Fruit fly (Drosophila melanogaster): ENCODE measurements around the gene eIF3g1.
A peak's percentile ranks its signal among the peaks of the same experiment; 100 is the strongest.

The eIF3g1 gene

dm6 chrX:2593753-2594096, 16.4 kb downstream of the eIF3g1 start (continued):
- TF ChIP-seq ERR (GFP tag; optimal IDR thresholded peaks at IDR 0.05) (peak; percentile 93), Dll (GFP tag; IDR thresholded peaks at IDR 0.05; ENCODE audit: partially characterized antibody) (no peak), CG17912 (GFP tag; optimal IDR thresholded peaks at IDR 0.05) (no peak), CG2678 (tag; optimal IDR thresholded peaks at IDR 0.05) (peak; percentile 94), tna (GFP tag; IDR thresholded peaks at IDR 0.05; ENCODE audit: partially characterized antibody) (no peak), unc-4 (GFP tag; IDR thresholded peaks at IDR 0.05; ENCODE audit: partially characterized antibody) (no peak), CG4424 (GFP tag; optimal IDR thresholded peaks at IDR 0.05) (peak; percentile 84), D19B (GFP tag; optimal IDR thresholded peaks at IDR 0.05) (peak; percentile 85), sd (tag; optimal IDR thresholded peaks at IDR 0.05) (peak; percentile 73), CG17186 (GFP tag; optimal IDR thresholded peaks at IDR 0.05) (peak; percentile 47), CG17385 (GFP tag; optimal IDR thresholded peaks at IDR 0.05) (peak; percentile 85), CG2202 (tag; optimal IDR thresholded peaks at IDR 0.05) (no peak), CG17359 (tag; optimal IDR thresholded peaks at IDR 0.05) (peak; percentile 92), ssp (GFP tag; IDR thresholded peaks at IDR 0.05) (peak; percentile 86), CG14441 (GFP tag; IDR thresholded peaks at IDR 0.05) (peak; percentile 96), hkb (optimal IDR thresholded peaks at IDR 0.05) (no peak), hkb (GFP tag; IDR thresholded peaks at IDR 0.05) (peak; percentile 93), Ets65A (GFP tag) (peak; percentile 98), CG16863 (GFP tag; optimal IDR thresholded peaks at IDR 0.05) (peak; percentile 84), CG12104 (GFP tag; optimal IDR thresholded peaks at IDR 0.05) (peak; percentile 75), inv (GFP tag; IDR thresholded peaks at IDR 0.05; ENCODE audit: partially characterized antibody) (no peak), fd96Cb (tag; optimal IDR thresholded peaks at IDR 0.05) (peak; percentile 85), ash1 (GFP tag; optimal IDR thresholded peaks at IDR 0.05) (peak; percentile 77), zfh1 (GFP tag; IDR thresholded peaks at IDR 0.05) (peak; percentile 95), CG6175 (GFP tag; IDR thresholded peaks at IDR 0.05) (peak; percentile 93), CG34422 (GFP tag; IDR thresholded peaks at IDR 0.05) (peak; percentile 98), onecut (GFP tag; IDR thresholded peaks at IDR 0.05) (peak; percentile 80), E2f1 (GFP tag; IDR thresholded peaks at IDR 0.05) (peak; percentile 94), insv (GFP tag; optimal IDR thresholded peaks at IDR 0.05) (no peak), pita (GFP tag; optimal IDR thresholded peaks at IDR 0.05) (no peak), hb (GFP tag; IDR thresholded peaks at IDR 0.05; ENCODE audit: partially characterized antibody) (no peak), shn (GFP tag; optimal IDR thresholded peaks at IDR 0.05) (peak; percentile 83), Jarid2 (GFP tag; optimal IDR thresholded peaks at IDR 0.05) (no peak), YL-1 (GFP tag; optimal IDR thresholded peaks at IDR 0.05) (peak; percentile 47), CrebB (tag; optimal IDR thresholded peaks at IDR 0.05) (peak; percentile 84), ems (GFP tag; optimal IDR thresholded peaks at IDR 0.05) (peak; percentile 83), Adf1 (GFP tag; IDR thresholded peaks at IDR 0.05) (peak; percentile 85), org-1 (GFP tag; optimal IDR thresholded peaks at IDR 0.05) (peak; percentile 89), CG30020 (tag; optimal IDR thresholded peaks at IDR 0.05) (no peak), CG14860 (GFP tag; IDR thresholded peaks at IDR 0.05; ENCODE audit: partially characterized antibody) (no peak), GATAe (GFP tag; conservative IDR thresholded peaks at IDR 0.05) (peak; percentile 98), CG16779 (GFP tag; IDR thresholded peaks at IDR 0.05) (peak; percentile 94), CG3281 (GFP tag; optimal IDR thresholded peaks at IDR 0.05) (peak; percentile 92), Ada2b (GFP tag; IDR thresholded peaks at IDR 0.05) (peak; percentile 93), CG4282 (GFP tag; optimal IDR thresholded peaks at IDR 0.05) (peak; percentile 55), CG7372 (GFP tag; IDR thresholded peaks at IDR 0.05) (peak; percentile 91), dpn (GFP tag; optimal IDR thresholded peaks at IDR 0.05) (peak; percentile 95), rib (GFP tag; IDR thresholded peaks at IDR 0.05) (peak; percentile 97), CG10979 (tag; optimal IDR thresholded peaks at IDR 0.05) (peak; percentile 77), CG10565 (GFP tag; optimal IDR thresholded peaks at IDR 0.05) (peak; percentile 47), CG43689 (GFP tag; IDR thresholded peaks at IDR 0.05) (peak; percentile 81), lab (GFP tag; optimal IDR thresholded peaks at IDR 0.05) (peak; percentile 97)
